Fruit fly (Drosophila melanogaster): Measurements from ENCODE around the gene IM33.

DNA sequence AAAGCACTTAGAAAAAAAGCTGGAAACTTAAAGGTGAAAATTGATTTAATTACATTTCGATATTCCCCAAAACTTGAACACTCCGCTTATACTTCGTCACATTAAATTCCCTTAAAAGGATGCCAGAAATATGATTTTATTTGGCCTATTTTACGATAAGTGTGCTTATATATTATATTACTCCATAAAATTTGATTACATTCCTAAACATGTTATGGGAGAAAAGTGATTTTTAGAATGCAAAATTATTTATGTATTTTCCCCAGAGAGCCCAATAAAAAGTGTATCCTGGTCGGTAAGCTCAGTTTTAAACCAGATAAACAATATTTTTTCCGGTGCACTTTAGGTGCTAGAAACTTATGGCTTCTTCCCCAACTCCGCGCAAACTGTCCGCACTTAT is 41.2 kb upstream of the IM33 start:
- TF ChIP-seq Dfd (GFP tag; optimal IDR thresholded peaks at IDR 0.05): no peak
- TF ChIP-seq psq (GFP tag; optimal IDR thresholded peaks at IDR 0.05): no peak
- no peak for TF ChIP-seq Hr83 (GFP tag; optimal IDR thresholded peaks at IDR 0.05; ENCODE audit: poor library complexity, severe bottlenecking)
- TF ChIP-seq h (GFP tag; optimal IDR thresholded peaks at IDR 0.05): no peak
- TF ChIP-seq usp (GFP tag; optimal IDR thresholded peaks at IDR 0.05): no peak
- no peak for TF ChIP-seq Myc (optimal IDR thresholded peaks at IDR 0.05)
- no peak for TF ChIP-seq dsf (GFP tag; optimal IDR thresholded peaks at IDR 0.05; ENCODE audit: borderline replicate concordance)
- TF ChIP-seq pan (optimal IDR thresholded peaks at IDR 0.05): no peak
- no peak for TF ChIP-seq N (GFP tag; optimal IDR thresholded peaks at IDR 0.05)
- TF ChIP-seq lola (GFP tag; optimal IDR thresholded peaks at IDR 0.05): no peak

All from whole organism, wandering third instar larva.